Worm (Caenorhabditis elegans): Measurements from ENCODE around the gene zip-11.

Gene zip-11

DNA sequence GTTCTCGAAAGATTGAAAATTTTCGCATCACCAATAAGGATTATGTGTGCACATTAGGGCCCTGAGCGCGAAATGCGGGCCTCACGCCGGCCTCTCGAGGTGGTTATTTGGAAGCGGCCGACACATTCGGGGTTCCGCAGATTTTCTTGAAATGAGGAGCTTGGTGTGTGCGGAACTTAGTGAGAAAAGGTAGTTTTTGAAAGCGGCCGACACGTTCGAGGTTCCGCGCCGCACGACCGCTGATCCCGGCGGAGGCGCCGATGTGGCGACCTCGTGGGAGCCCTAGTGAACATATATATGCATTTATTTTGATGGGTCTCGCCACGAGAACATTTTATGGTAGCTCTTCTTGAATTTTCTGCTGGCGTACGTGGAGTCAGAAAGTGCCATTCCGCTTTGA lies 44.2 kb upstream of the zip-11 start:
- TF ChIP-seq lin-15B (tag; optimal IDR thresholded peaks at IDR 0.05) (no peak), blmp-1 (tag; optimal IDR thresholded peaks at IDR 0.05) (no peak), irx-1 (tag; optimal IDR thresholded peaks at IDR 0.05) (no peak), zag-1 (tag; optimal IDR thresholded peaks at IDR 0.05) (no peak), egl-27 (tag; optimal IDR thresholded peaks at IDR 0.05) (no peak), nhr-47 (tag; optimal IDR thresholded peaks at IDR 0.05) (no peak), efl-3 (GFP tag; optimal IDR thresholded peaks at IDR 0.05) (no peak), ama-1 (optimal IDR thresholded peaks at IDR 0.05) (no peak), sup-37 (GFP tag; optimal IDR thresholded peaks at IDR 0.05) (no peak), fkh-8 (tag; optimal IDR thresholded peaks at IDR 0.05) (no peak), lin-39 (tag; optimal IDR thresholded peaks at IDR 0.05) (no peak), sptf-1 (tag; optimal IDR thresholded peaks at IDR 0.05) (no peak), rnt-1 (tag; optimal IDR thresholded peaks at IDR 0.05) (no peak), F16B12.6 (tag; optimal IDR thresholded peaks at IDR 0.05) (no peak)

ce11 chrIV:3267581-3267980 lies 43.5 kb upstream of the zip-11 start, which contains the start of gene clec-173:
Gene clec-173, minus strand, starts transcription at chrIV:3267681.
- TF ChIP-seq snpc-4 (tag; optimal IDR thresholded peaks at IDR 0.05) (no peak), dsc-1 (tag; optimal IDR thresholded peaks at IDR 0.05) (no peak), C04F5.9 (tag; optimal IDR thresholded peaks at IDR 0.05) (no peak), zag-1 (tag; optimal IDR thresholded peaks at IDR 0.05) (no peak), unc-30 (tag; optimal IDR thresholded peaks at IDR 0.05) (no peak)

- TF ChIP-seq fkh-10 (GFP tag; optimal IDR thresholded peaks at IDR 0.05) (no peak), efl-1 (optimal IDR thresholded peaks at IDR 0.05) (no peak), efl-1 (GFP tag; optimal IDR thresholded peaks at IDR 0.05 in 1 of 2) (no peak), C04F5.9 (tag; optimal IDR thresholded peaks at IDR 0.05) (no peak), tlp-1 (tag; optimal IDR thresholded peaks at IDR 0.05) (no peak), C34B4.2 (tag; optimal IDR thresholded peaks at IDR 0.05) (no peak), snpc-4 (tag; optimal IDR thresholded peaks at IDR 0.05) (no peak), irx-1 (tag; optimal IDR thresholded peaks at IDR 0.05) (no peak), nhr-85 (tag) (no peak), unc-130 (tag; optimal IDR thresholded peaks at IDR 0.05) (no peak), sox-4 (tag; optimal IDR thresholded peaks at IDR 0.05) (no peak), swsn-7 (tag; optimal IDR thresholded peaks at IDR 0.05) (no peak), sup-37 (GFP tag; optimal IDR thresholded peaks at IDR 0.05) (no peak), mep-1 (tag; optimal IDR thresholded peaks at IDR 0.05) (no peak), ama-1 (optimal IDR thresholded peaks at IDR 0.05) (no peak), snu-23 (GFP tag; optimal IDR thresholded peaks at IDR 0.05) (no peak), nhr-11 (tag; optimal IDR thresholded peaks at IDR 0.05) (no peak), alr-1 (tag; optimal IDR thresholded peaks at IDR 0.05; ENCODE audit: borderline replicate concordance) (no peak), lin-13 (GFP tag; optimal IDR thresholded peaks at IDR 0.05) (no peak)
These were observed 39.7 kb upstream of the zip-11 start for ce11 chrIV:3271342-3271741.

DNA sequence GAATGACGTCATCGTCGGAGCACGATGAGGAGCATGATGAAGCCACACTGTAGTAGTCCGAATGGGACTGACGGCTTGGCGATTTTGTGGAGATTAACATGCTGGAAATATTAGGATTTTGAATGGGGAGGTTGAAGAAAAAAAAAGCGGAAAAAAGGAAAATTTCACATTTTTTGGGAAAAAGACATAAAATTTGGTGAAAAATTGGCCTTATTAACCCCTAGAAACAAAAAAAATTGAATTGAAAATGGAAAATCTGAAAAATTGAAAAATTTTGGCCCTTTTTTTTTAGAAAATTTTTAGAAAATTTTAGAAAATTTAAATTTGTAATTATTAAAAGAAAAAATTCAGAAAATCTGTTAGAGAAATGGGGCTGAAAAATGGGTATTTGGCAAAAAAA lies 37.8 kb upstream of the zip-11 start, which contains the start of gene T26C12.3:
Gene T26C12.3 (minus strand): TSS at position 101 of the 400 bp plus-strand sequence.
- no peak for TF ChIP-seq sptf-1 (tag; optimal IDR thresholded peaks at IDR 0.05)

ce11 chrIV:3278822-3279221 lies 32.3 kb upstream of the zip-11 start:
- TF ChIP-seq ceh-82 (tag; optimal IDR thresholded peaks at IDR 0.05) (no peak), unc-98 (GFP tag; IDR thresholded peaks at IDR 0.05) (no peak), nhr-20 (tag; optimal IDR thresholded peaks at IDR 0.05) (no peak), nhr-76 (tag; optimal IDR thresholded peaks at IDR 0.05) (no peak), skn-1 (tag; optimal IDR thresholded peaks at IDR 0.05) (no peak), unc-62 (GFP tag; optimal IDR thresholded peaks at IDR 0.05) (no peak)

Measured in whole organism, L1 larva.